Fruit fly (Drosophila melanogaster) whole organism, embryonic: ENCODE measurements around the gene CG31710.

Source experiments
- Asciz ChIP-seq: fragments of 200-800 bp; sonication (Bioruptor generic); optimal IDR thresholded peaks from 2 replicates; lab custom pipeline; 2017; ENCODE audit warnings: missing biosample characterization, mild to moderate bottlenecking, missing genetic modification characterization, missing genetic modification reagents
- Atf-2 ChIP-seq: fragments of 200-800 bp; sonication (Bioruptor generic); optimal IDR thresholded peaks from 2 replicates; lab custom pipeline; 2016; ENCODE audit warnings: missing biosample characterization, missing genetic modification characterization
- Atf6 ChIP-seq: fragments of 200-800 bp; sonication (Bioruptor generic); IDR thresholded peaks from 2 replicates; pipeline ENCODE4 v1.3.6; 2022; ENCODE audit warnings: missing biosample characterization, missing genetic modification characterization
- Bgb ChIP-seq: fragments of 200-800 bp; sonication (Bioruptor generic); IDR thresholded peaks from 2 replicates; pipeline ENCODE4 v1.3.6; 2022; ENCODE audit warnings: missing biosample characterization, missing genetic modification characterization; ENCODE audit not compliant: partially characterized antibody
- CG10267 ChIP-seq: fragments of 200-800 bp; sonication (Bioruptor generic); optimal IDR thresholded peaks from 2 replicates; lab custom pipeline; 2018; ENCODE audit warnings: missing biosample characterization, mild to moderate bottlenecking, missing genetic modification characterization, moderate library complexity
- CG11456 ChIP-seq: fragments of 200-800 bp; sonication (Bioruptor generic); IDR thresholded peaks from 3 replicates; pipeline ENCODE4 v1.3.6; 2022; ENCODE audit warnings: missing biosample characterization, missing genetic modification characterization
- CG11696 ChIP-seq: fragments of 200-800 bp; sonication (Bioruptor generic); IDR thresholded peaks from 2 replicates; pipeline ENCODE4 v1.3.6; 2022; ENCODE audit warnings: missing biosample characterization, missing genetic modification characterization
- CG12219 ChIP-seq: fragments of 200-800 bp; sonication (Bioruptor generic); optimal IDR thresholded peaks from 3 replicates; lab custom pipeline; 2018; ENCODE audit warnings: missing biosample characterization, mild to moderate bottlenecking, missing genetic modification characterization
- CG12391 ChIP-seq: fragments of 200-800 bp; sonication (Bioruptor generic); optimal IDR thresholded peaks from 3 replicates; lab custom pipeline; 2018; ENCODE audit warnings: missing biosample characterization, mild to moderate bottlenecking, missing genetic modification characterization, moderate library complexity
- CG13287 ChIP-seq: fragments of 200-800 bp; sonication (Bioruptor generic); IDR thresholded peaks from 2 replicates; pipeline ENCODE4 v1.3.6; 2022; ENCODE audit warnings: missing biosample characterization, missing genetic modification characterization; ENCODE audit not compliant: partially characterized antibody
- CG14710 ChIP-seq: fragments of 200-800 bp; sonication (Bioruptor generic); optimal IDR thresholded peaks from 3 replicates; lab custom pipeline; 2019; ENCODE audit warnings: missing biosample characterization, mild to moderate bottlenecking, missing genetic modification characterization, moderate library complexity
- CG14965 ChIP-seq: fragments of 200-800 bp; sonication (Bioruptor generic); optimal IDR thresholded peaks from 2 replicates; lab custom pipeline; 2016; ENCODE audit warnings: missing biosample characterization, missing genetic modification characterization, borderline replicate concordance
- CG15514 ChIP-seq: fragments of 200-800 bp; sonication (Bioruptor generic); optimal IDR thresholded peaks from 3 replicates; lab custom pipeline; 2017; ENCODE audit warnings: missing biosample characterization, missing genetic modification characterization, mild to moderate bottlenecking, moderate library complexity, missing genetic modification reagents
- CG16815 ChIP-seq: fragments of 200-800 bp; sonication (Bioruptor generic); optimal IDR thresholded peaks from 3 replicates; lab custom pipeline; 2017; ENCODE audit warnings: missing biosample characterization, mild to moderate bottlenecking, missing genetic modification characterization
- CG30431 ChIP-seq: fragments of 200-800 bp; sonication (Bioruptor generic); optimal IDR thresholded peaks from 2 replicates; lab custom pipeline; 2017; ENCODE audit warnings: missing biosample characterization, missing genetic modification characterization
- CG33557 ChIP-seq: fragments of 200-800 bp; sonication (Bioruptor generic); optimal IDR thresholded peaks from 2 replicates; lab custom pipeline; 2019; ENCODE audit warnings: missing biosample characterization, mild to moderate bottlenecking, missing genetic modification characterization, moderate library complexity
- CG3407 ChIP-seq: fragments of 200-800 bp; sonication (Bioruptor generic); optimal IDR thresholded peaks from 2 replicates; lab custom pipeline; 2018; ENCODE audit warnings: missing biosample characterization, mild to moderate bottlenecking, missing genetic modification characterization
- CG8359 ChIP-seq: fragments of 200-800 bp; sonication (Bioruptor generic); optimal IDR thresholded peaks from 2 replicates; lab custom pipeline; 2017; ENCODE audit warnings: missing biosample characterization, mild to moderate bottlenecking, missing genetic modification characterization, borderline replicate concordance
- CG9437 ChIP-seq: fragments of 200-800 bp; sonication (Bioruptor generic); optimal IDR thresholded peaks from 2 replicates; lab custom pipeline; 2018; ENCODE audit warnings: missing biosample characterization, mild to moderate bottlenecking, missing genetic modification characterization
- CG9797 ChIP-seq: fragments of 200-800 bp; sonication (Bioruptor generic); optimal IDR thresholded peaks from 3 replicates; lab custom pipeline; 2018; ENCODE audit warnings: missing biosample characterization, mild to moderate bottlenecking, missing genetic modification characterization
- Dll ChIP-seq: fragments of 200-800 bp; sonication (Bioruptor generic); IDR thresholded peaks from 4 replicates; pipeline ENCODE4 v1.3.6; 2022; ENCODE audit warnings: missing biosample characterization, missing genetic modification characterization; ENCODE audit not compliant: partially characterized antibody
- Eip74EF ChIP-seq, 2 experiments: fragments of 200-800 bp in 1 of 2; fragments of >200 bp in 1 of 2; sonication (Bioruptor generic) in 1 of 2; optimal IDR thresholded peaks; 2 replicates each; lab custom pipeline; 2017 to 2019; ENCODE audit warnings: missing biosample characterization in 2 of 2, missing genetic modification characterization in 2 of 2, mild to moderate bottlenecking in 1 of 2, moderate library complexity in 1 of 2
- Elba2 ChIP-seq: fragments of 200-800 bp; sonication (Bioruptor generic); optimal IDR thresholded peaks from 3 replicates; lab custom pipeline; 2016; ENCODE audit warnings: missing biosample characterization, missing genetic modification characterization
- Myb ChIP-seq: fragments of 200-800 bp; sonication (Bioruptor generic); optimal IDR thresholded peaks from 2 replicates; lab custom pipeline; 2016; ENCODE audit warnings: missing biosample characterization, missing genetic modification characterization
- NC2β ChIP-seq: fragments of 200-800 bp; sonication (Bioruptor generic); optimal IDR thresholded peaks from 2 replicates; lab custom pipeline; 2016; ENCODE audit warnings: missing biosample characterization, missing genetic modification characterization
- PHDP ChIP-seq: fragments of 200-800 bp; sonication (Bioruptor generic); optimal IDR thresholded peaks from 3 replicates; lab custom pipeline; 2018; ENCODE audit warnings: missing biosample characterization, mild to moderate bottlenecking, missing genetic modification characterization, moderate library complexity
- ara ChIP-seq: fragments of 200-800 bp; sonication (Bioruptor generic); IDR thresholded peaks from 2 replicates; pipeline ENCODE4 v1.3.6; 2022; ENCODE audit warnings: missing biosample characterization, missing genetic modification characterization
- ato ChIP-seq: fragments of 200-800 bp; sonication (Bioruptor generic); IDR thresholded peaks from 2 replicates; pipeline ENCODE4 v1.3.6; 2022; ENCODE audit warnings: missing biosample characterization, missing genetic modification characterization; ENCODE audit not compliant: partially characterized antibody
- chm ChIP-seq: fragments of 200-800 bp; sonication (Bioruptor generic); IDR thresholded peaks from 2 replicates; pipeline ENCODE4 v1.3.6; 2022; ENCODE audit warnings: missing biosample characterization, missing genetic modification characterization
- da ChIP-seq: fragments of 200-800 bp; sonication (Bioruptor generic); optimal IDR thresholded peaks from 2 replicates; lab custom pipeline; 2016; ENCODE audit warnings: missing biosample characterization, missing genetic modification characterization
- esg ChIP-seq: fragments of 200-800 bp; sonication (Bioruptor generic); conservative IDR thresholded peaks from 2 replicates; pipeline ENCODE4 v1.3.6; 2022; ENCODE audit warnings: missing biosample characterization, missing genetic modification characterization
- eve ChIP-seq, 2 experiments: fragments of >200 bp; optimal IDR thresholded peaks; 2 replicates each; lab custom pipeline; 2017; ENCODE audit warnings: missing biosample characterization in 2 of 2, missing genetic modification characterization in 2 of 2
- fd3F ChIP-seq: fragments of 200-800 bp; sonication (Bioruptor generic); optimal IDR thresholded peaks from 2 replicates; lab custom pipeline; 2018; ENCODE audit warnings: missing biosample characterization, mild to moderate bottlenecking, missing genetic modification characterization, moderate library complexity
- fd96Cb ChIP-seq: fragments of 200-800 bp; sonication (Bioruptor generic); optimal IDR thresholded peaks from 2 replicates; lab custom pipeline; 2018; ENCODE audit warnings: missing biosample characterization, mild to moderate bottlenecking, missing genetic modification characterization, moderate library complexity
- fu2 ChIP-seq: fragments of 200-800 bp; sonication (Bioruptor generic); optimal IDR thresholded peaks from 2 replicates; lab custom pipeline; 2016; ENCODE audit warnings: missing biosample characterization, missing genetic modification characterization
- gce ChIP-seq: fragments of 200-800 bp; sonication (Bioruptor generic); IDR thresholded peaks from 3 replicates; pipeline ENCODE4 v1.3.6; 2022; ENCODE audit warnings: missing biosample characterization, missing genetic modification characterization
- gsb ChIP-seq: fragments of 200-800 bp; sonication (Bioruptor generic); IDR thresholded peaks from 2 replicates; pipeline ENCODE4 v1.3.6; 2022; ENCODE audit warnings: missing biosample characterization, missing genetic modification characterization
- insv ChIP-seq, 2 experiments: fragments of 200-800 bp; sonication (Bioruptor generic); optimal IDR thresholded peaks; 3 replicates each; lab custom pipeline; 2016 to 2018; ENCODE audit warnings: missing biosample characterization in 2 of 2, missing genetic modification characterization in 2 of 2
- lov ChIP-seq, 2 experiments: fragments of 200-800 bp in 1 of 2; fragments of >200 bp in 1 of 2; sonication (Bioruptor generic) in 1 of 2; IDR thresholded peaks in 1 of 2; optimal IDR thresholded peaks in 1 of 2; 2 replicates in 1 of 2; 3 replicates in 1 of 2; pipeline versions ENCODE4 v1.3.6 to Lab custom; 2017 to 2022; ENCODE audit warnings: missing biosample characterization in 1 of 2, missing genetic modification characterization in 1 of 2
- luna ChIP-seq: fragments of 200-800 bp; sonication (Bioruptor generic); optimal IDR thresholded peaks from 2 replicates; lab custom pipeline; 2016; ENCODE audit warnings: missing biosample characterization, missing genetic modification characterization
- nau ChIP-seq: fragments of 200-800 bp; sonication (Bioruptor generic); optimal IDR thresholded peaks from 3 replicates; lab custom pipeline; 2017; ENCODE audit warnings: missing biosample characterization, mild to moderate bottlenecking, missing genetic modification characterization, missing genetic modification reagents
- pnt ChIP-seq: fragments of 200-800 bp; sonication (Bioruptor generic); optimal IDR thresholded peaks from 3 replicates; lab custom pipeline; 2016; ENCODE audit warnings: missing biosample characterization, missing genetic modification characterization
- ro ChIP-seq: fragments of 200-800 bp; sonication (Bioruptor generic); IDR thresholded peaks from 2 replicates; pipeline ENCODE4 v1.3.6; 2022; ENCODE audit warnings: missing biosample characterization, missing genetic modification characterization
- sens ChIP-seq: fragments of 200-800 bp; sonication (Bioruptor generic); peaks from one replicate; lab custom pipeline; 2016; ENCODE audit warnings: missing biosample characterization, missing genetic modification characterization
- sens-2 ChIP-seq: fragments of 200-800 bp; sonication (Bioruptor generic); IDR thresholded peaks from 2 replicates; pipeline ENCODE4 v1.3.6; 2022; ENCODE audit warnings: missing biosample characterization, missing genetic modification characterization
- slbo ChIP-seq: fragments of 200-800 bp; sonication (Bioruptor generic); IDR thresholded peaks from 2 replicates; pipeline ENCODE4 v1.3.6; 2022; ENCODE audit warnings: missing biosample characterization, missing genetic modification characterization
- so ChIP-seq: fragments of 200-800 bp; sonication (Bioruptor generic); IDR thresholded peaks from 3 replicates; pipeline ENCODE4 v1.3.6; 2022; ENCODE audit warnings: missing biosample characterization, missing genetic modification characterization
- tio ChIP-seq: fragments of 200-800 bp; sonication (Bioruptor generic); optimal IDR thresholded peaks from 2 replicates; lab custom pipeline; 2017; ENCODE audit warnings: missing biosample characterization, missing genetic modification characterization, inconsistent platforms
- trh ChIP-seq: fragments of 200-800 bp; sonication (Bioruptor generic); optimal IDR thresholded peaks from 2 replicates; lab custom pipeline; 2016; ENCODE audit warnings: missing biosample characterization, missing genetic modification characterization
- zf30C ChIP-seq: fragments of 200-800 bp; sonication (Bioruptor generic); optimal IDR thresholded peaks from 3 replicates; lab custom pipeline; 2018; ENCODE audit warnings: missing biosample characterization, mild to moderate bottlenecking, missing genetic modification characterization

CG31710 gene

DNA sequence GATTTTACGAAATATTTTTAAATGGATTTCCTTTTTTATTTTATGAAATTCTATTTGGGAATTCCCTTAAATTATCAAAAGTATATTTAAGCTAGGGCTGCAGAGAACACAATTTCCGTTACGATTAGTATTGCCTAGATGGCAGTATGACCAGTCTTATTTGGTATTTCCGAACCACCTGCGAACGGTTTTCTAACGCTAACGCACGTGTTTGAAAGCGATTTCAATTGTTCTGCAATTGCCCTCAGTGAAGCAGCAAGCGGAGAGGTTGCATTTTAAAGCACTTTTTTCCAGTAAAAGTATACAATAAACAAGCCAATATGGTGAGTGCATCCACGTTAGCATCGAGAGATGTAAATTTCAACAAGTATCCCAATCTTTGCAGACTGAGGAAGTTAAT lies 6.1 kb downstream of the CG31710 start, which contains the start of gene hoip (continued):
- TF ChIP-seq CG14710 (tag; lab: Kevin White, UChicago) (peak; percentile 65), NC2β (GFP tag; lab: Kevin White, UChicago) (peak; percentile 8), CG9437 (GFP tag; lab: Kevin White, UChicago) (peak; percentile 1), CG3407 (GFP tag; lab: Kevin White, UChicago) (no peak), PHDP (tag; lab: Kevin White, UChicago) (no peak), chm (GFP tag; lab: Robert Waterston, UW) (no peak; the same call in 1 of the 2 replicates), tio (no peak), CG15514 (GFP tag; lab: Kevin White, UChicago) (peak; percentile 4), slbo (GFP tag; lab: Robert Waterston, UW) (no peak), nau (GFP tag; lab: Kevin White, UChicago) (no peak), zf30C (no peak), CG14965 (GFP tag; lab: Kevin White, UChicago) (no peak), ato (GFP tag; lab: Robert Waterston, UW) (0 out of 2 replicates have a peak, but pooled peaks have one; percentile 32), CG30431 (no peak), Asciz (no peak), sens (peak; percentile 86), CG10267 (tag; lab: Kevin White, UChicago) (peak; percentile 30), CG11696 (no peak), fu2 (GFP tag; lab: Kevin White, UChicago) (no peak), ro (GFP tag; lab: Robert Waterston, UW) (no peak), Dll (peak; percentile 53; the same call in 2 of the 4 replicates), lov (optimal IDR thresholded peaks at IDR 0.05; lab: Kevin White, UChicago) (no peak), lov (GFP tag; IDR thresholded peaks at IDR 0.05; lab: Robert Waterston, UW) (no peak), CG9797 (GFP tag; lab: Kevin White, UChicago) (peak; percentile 81), gsb (no peak), CG12391 (tag; lab: Kevin White, UChicago) (peak; percentile 12), CG12219 (GFP tag; lab: Kevin White, UChicago) (no peak), esg (GFP tag; lab: Robert Waterston, UW) (no peak), Eip74EF (GFP tag; optimal IDR thresholded peaks at IDR 0.05; lab: Kevin White, UChicago) (no peak), trh (GFP tag; lab: Kevin White, UChicago) (no peak), ara (GFP tag; lab: Robert Waterston, UW) (no peak), Myb (GFP tag; lab: Kevin White, UChicago) (peak; percentile 93), insv (GFP tag; optimal IDR thresholded peaks at IDR 0.05; lab: Kevin White, UChicago) (no peak), fd96Cb (no peak), CG16815 (GFP tag; lab: Kevin White, UChicago) (no peak), Bgb (peak; percentile 22; the same call in 1 of the 2 replicates), CG13287 (peak; percentile 53), Atf6 (GFP tag; lab: Robert Waterston, UW) (no peak)

DNA sequence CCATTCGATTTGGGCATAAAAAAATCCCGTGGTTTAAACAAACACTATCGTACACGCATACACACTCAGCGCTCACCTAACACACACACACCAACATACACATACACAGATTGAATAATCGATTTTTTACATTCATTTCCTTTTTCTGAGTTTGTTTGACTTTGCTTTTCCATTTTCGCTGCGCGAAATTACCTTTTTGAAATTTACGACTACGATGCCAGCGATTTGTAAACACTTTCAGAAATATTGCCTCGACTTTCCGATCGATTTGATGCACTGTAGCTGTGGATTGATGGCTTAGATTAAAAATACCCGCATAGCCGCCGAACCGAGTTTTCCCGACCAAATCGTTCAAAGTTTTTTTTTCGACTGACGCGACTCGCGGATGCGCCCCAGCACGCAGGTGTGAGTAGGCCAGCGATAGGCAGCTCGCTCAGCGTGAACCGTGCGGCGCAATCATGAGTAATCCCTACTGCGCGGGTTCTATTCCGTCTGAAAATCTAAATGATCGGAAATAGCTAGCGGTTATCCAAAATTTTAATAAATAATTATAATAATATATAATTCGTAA lies 6.7 kb downstream of the CG31710 start, which contains the start of gene Pka-C1:
Pka-C1 (minus strand) TSS at position 375 of the 571 bp plus-strand sequence.
- TF ChIP-seq CG9797 (GFP tag; lab: Kevin White, UChicago) (peak; percentile 74), CG11456 (GFP tag; lab: Robert Waterston, UW) (peak; percentile 67; the same call in 1 of the 3 replicates), eve (GFP tag; optimal IDR thresholded peaks at IDR 0.05; lab: Kevin White, UChicago) (peak in 1 of 2 experiments; percentile 83), gce (no peak), luna (GFP tag; lab: Kevin White, UChicago) (no peak), Elba2 (no peak), da (no peak), Atf-2 (GFP tag; lab: Kevin White, UChicago) (no peak), pnt (no peak), CG8359 (GFP tag; lab: Kevin White, UChicago) (no peak), fd3F (GFP tag; lab: Kevin White, UChicago) (no peak), insv (GFP tag; optimal IDR thresholded peaks at IDR 0.05; lab: Kevin White, UChicago) (no peak), sens-2 (GFP tag; lab: Robert Waterston, UW) (no peak), NC2β (GFP tag; lab: Kevin White, UChicago) (no peak), CG33557 (GFP tag; lab: Kevin White, UChicago) (no peak), so (GFP tag; lab: Robert Waterston, UW) (no peak; the same call in 2 of the 3 replicates)
